Worm (Caenorhabditis elegans): ENCODE results near the gene C46A5.1.

DNA sequence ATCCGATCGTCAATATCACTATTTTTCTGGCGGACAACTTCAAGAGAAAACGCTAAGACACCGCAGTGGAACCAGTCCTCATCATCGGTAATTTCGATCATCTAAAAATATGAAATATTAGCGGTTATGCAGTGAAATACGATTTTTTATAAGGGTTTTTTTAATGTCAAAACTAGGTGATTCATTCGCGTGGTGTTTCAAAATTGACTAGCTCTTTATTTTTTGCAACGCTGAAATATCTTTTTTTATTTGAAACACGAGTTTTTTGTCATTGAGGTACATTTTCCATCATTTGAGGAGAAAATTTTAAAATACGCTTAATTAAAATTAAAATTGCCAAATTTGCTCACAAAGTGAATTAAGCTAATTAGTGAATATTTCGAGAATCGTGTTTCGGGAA lies 4.2 kb upstream of the C46A5.1 start, which contains the start of gene dsb-3:
- TF ChIP-seq ama-1 (optimal IDR thresholded peaks at IDR 0.05) (no peak), hnd-1 (tag; optimal IDR thresholded peaks at IDR 0.05) (no peak), F13C5.2 (tag; optimal IDR thresholded peaks at IDR 0.05) (no peak), sea-1 (GFP tag; conservative IDR thresholded peaks at IDR 0.05) (no peak)

All from whole organism, early embryonic.